Worm (Caenorhabditis elegans) whole organism, midembryonic: ENCODE results near the gene prmt-9.

Experiments
- cog-1 ChIP-seq: sonication (generic microtip); optimal IDR thresholded peaks from 2 replicates; lab custom pipeline; 2016; ENCODE audit warnings: missing genetic modification characterization, missing compliant biosample characterization
- flt-1 ChIP-seq: fragments of 200-800 bp; sonication (Bioruptor generic); IDR thresholded peaks from 2 replicates; pipeline ENCODE4 v1.3.6; 2022; ENCODE audit warnings: missing genetic modification characterization, missing compliant biosample characterization
- ztf-29 ChIP-seq: fragments of 200-800 bp; sonication (Bioruptor generic); IDR thresholded peaks from 2 replicates; pipeline ENCODE4 v1.3.6; 2022; ENCODE audit warnings: missing genetic modification reagents, missing genetic modification characterization, missing compliant biosample characterization

ce11 chrIV:12650597-12650996, 33.6 kb downstream of the prmt-9 start:
- TF ChIP-seq ztf-29 (GFP tag; lab: Robert Waterston, UW) (no peak), flt-1 (GFP tag; lab: Robert Waterston, UW) (no peak), cog-1 (tag; lab: Kevin White, UChicago) (no peak)
